Worm (Caenorhabditis elegans): Measurements from ENCODE around the gene D1086.6.

The D1086.6 gene

DNA sequence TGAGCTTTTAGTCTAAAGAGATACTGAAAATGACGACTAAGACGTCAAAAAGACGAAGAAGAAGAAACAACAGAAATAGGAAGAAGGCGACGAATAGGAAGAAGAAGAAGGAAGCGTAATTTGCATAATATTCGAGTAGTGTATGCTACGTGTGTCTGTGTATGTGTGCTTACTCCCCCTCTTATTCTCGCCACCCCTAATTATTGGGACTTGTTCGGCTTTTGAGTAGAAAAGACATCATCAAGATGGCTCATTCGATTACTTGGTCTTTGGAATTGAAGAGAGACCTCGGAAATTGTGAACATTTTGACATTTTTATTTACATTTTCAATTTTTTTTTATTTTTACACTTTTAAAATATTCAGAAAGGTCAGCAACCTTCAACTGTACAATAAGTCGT is 50.6 kb downstream of the D1086.6 start:
- no peak for TF ChIP-seq egl-27 (tag; optimal IDR thresholded peaks at IDR 0.05)
- no peak for TF ChIP-seq ceh-88 (GFP tag; IDR thresholded peaks at IDR 0.05)
- peak; percentile 44 for TF ChIP-seq lin-14 (GFP tag; optimal IDR thresholded peaks at IDR 0.05)
- TF ChIP-seq hlh-17 (GFP tag; optimal IDR thresholded peaks at IDR 0.05; ENCODE audit: borderline replicate concordance) = no peak
- no peak for TF ChIP-seq lin-35 (GFP tag; optimal IDR thresholded peaks at IDR 0.05)
- TF ChIP-seq lin-13 (GFP tag; optimal IDR thresholded peaks at IDR 0.05) = no peak
- TF ChIP-seq mef-2 (tag; optimal IDR thresholded peaks at IDR 0.05) = no peak
- TF ChIP-seq jun-1 (tag; optimal IDR thresholded peaks at IDR 0.05) = no peak
- TF ChIP-seq egl-13 (tag; optimal IDR thresholded peaks at IDR 0.05) = no peak
